Worm (Caenorhabditis elegans): ENCODE data around the gene C07H6.9.

DNA sequence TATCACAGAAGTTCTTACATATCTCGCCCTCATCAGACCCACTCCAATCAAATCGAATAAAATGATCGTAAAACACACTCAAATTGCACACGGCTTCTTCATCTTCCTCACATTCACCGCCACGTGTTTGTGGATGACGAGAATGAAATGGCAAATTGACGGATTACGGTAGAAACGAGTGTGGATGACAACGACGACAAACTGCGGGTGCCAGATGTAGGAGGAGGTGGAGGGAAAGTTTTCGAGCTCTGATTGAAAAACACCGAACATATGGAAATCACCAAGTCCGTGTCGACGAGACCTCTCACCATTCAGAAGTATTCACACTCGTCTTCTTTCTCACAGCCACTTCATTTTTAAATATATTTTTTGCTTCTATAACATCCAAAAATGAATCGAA lies 39.3 kb downstream of the C07H6.9 start, which contains the start of gene mls-1:
- no peak for TF ChIP-seq unc-39 (tag; optimal IDR thresholded peaks at IDR 0.05)
- TF ChIP-seq ztf-11 (tag; optimal IDR thresholded peaks at IDR 0.05), result no peak
- no peak for TF ChIP-seq snpc-4 (tag; optimal IDR thresholded peaks at IDR 0.05)
- TF ChIP-seq elt-1 (tag; optimal IDR thresholded peaks at IDR 0.05; ENCODE audit: borderline replicate concordance, insufficient read depth), result no peak
- TF ChIP-seq pha-4 (tag; optimal IDR thresholded peaks at IDR 0.05), result no peak
- TF ChIP-seq mep-1 (tag; optimal IDR thresholded peaks at IDR 0.05), result no peak
